Worm (Caenorhabditis elegans) whole organism, L3 larva: ENCODE results near the gene W01F3.2.

Source experiments
- mdl-1 ChIP-seq: fragments of 150-350 bp; optimal IDR thresholded peaks from 2 replicates; lab custom pipeline; 2014; ENCODE audit warnings: missing biosample characterization, missing genetic modification characterization
- nhr-237 ChIP-seq: fragments of 150-350 bp; optimal IDR thresholded peaks from 2 replicates; lab custom pipeline; 2014; ENCODE audit warnings: missing biosample characterization, missing genetic modification characterization
- pqm-1 ChIP-seq: fragments of 150-350 bp; optimal IDR thresholded peaks from 2 replicates; lab custom pipeline; 2017; ENCODE audit warnings: missing biosample characterization, missing genetic modification characterization, inconsistent platforms
- tbx-2 ChIP-seq: sonication (generic microtip); optimal IDR thresholded peaks from 2 replicates; lab custom pipeline; 2016; ENCODE audit warnings: mild to moderate bottlenecking, missing genetic modification characterization, missing compliant biosample characterization

DNA sequence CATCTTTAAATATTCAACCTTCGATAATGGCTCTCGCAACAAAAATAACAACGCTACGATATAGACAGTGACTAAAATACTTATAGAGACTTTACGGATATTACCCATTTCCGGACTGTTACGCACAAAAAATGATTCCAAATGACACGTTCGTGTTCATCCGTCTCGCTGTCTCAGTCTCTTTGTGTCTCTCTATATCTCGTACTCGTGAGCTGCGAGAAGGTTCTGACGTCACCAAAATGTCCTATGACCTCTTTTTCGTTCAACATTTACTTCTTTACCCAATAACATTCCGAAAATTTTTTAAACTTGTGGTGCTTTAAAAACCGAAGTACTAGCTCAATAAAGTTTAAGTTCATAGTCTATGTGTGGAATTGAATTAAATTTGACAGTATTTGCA, 50.0 kb downstream of the W01F3.2 start:
- no peak for TF ChIP-seq tbx-2
- no peak for TF ChIP-seq pqm-1 (tag; lab: Kevin White, UChicago)
- no peak for TF ChIP-seq nhr-237 (tag; lab: Kevin White, UChicago)
- no peak for TF ChIP-seq mdl-1 (tag; lab: Kevin White, UChicago)
